Worm (Caenorhabditis elegans) whole organism, L1 larva: ENCODE data around the gene sma-10.

Experiments used
- C04F5.9 ChIP-seq: sonication (generic microtip); optimal IDR thresholded peaks from 2 replicates; lab custom pipeline; 2016; ENCODE audit warnings: missing genetic modification characterization, missing compliant biosample characterization
- C16A3.4 ChIP-seq: fragments of 150-350 bp; optimal IDR thresholded peaks from 2 replicates; lab custom pipeline; 2014; ENCODE audit warnings: missing biosample characterization, missing genetic modification characterization
- C34B4.2 ChIP-seq: sonication (generic microtip); optimal IDR thresholded peaks from 2 replicates; lab custom pipeline; 2017; ENCODE audit warnings: mild to moderate bottlenecking, missing genetic modification characterization, missing compliant biosample characterization
- aha-1 ChIP-seq: fragments of 150-350 bp; optimal IDR thresholded peaks from 2 replicates; lab custom pipeline; 2014; ENCODE audit warnings: missing biosample characterization, missing genetic modification characterization
- alr-1 ChIP-seq: fragments of 200-800 bp; sonication (Bioruptor generic); optimal IDR thresholded peaks from 2 replicates; lab custom pipeline; 2018; ENCODE audit warnings: borderline replicate concordance, mild to moderate bottlenecking, missing genetic modification characterization, missing compliant biosample characterization
- aly-2 ChIP-seq: fragments of 150-350 bp; optimal IDR thresholded peaks from 2 replicates; lab custom pipeline; 2014; ENCODE audit warnings: missing biosample characterization, missing genetic modification characterization
- blmp-1 ChIP-seq: fragments of 150-350 bp; optimal IDR thresholded peaks from 2 replicates; lab custom pipeline; 2014; ENCODE audit warnings: missing biosample characterization, missing genetic modification characterization
- ceh-63 ChIP-seq: fragments of 200-800 bp; sonication (Bioruptor generic); optimal IDR thresholded peaks from 2 replicates; lab custom pipeline; 2018; ENCODE audit warnings: mild to moderate bottlenecking, missing genetic modification characterization, missing compliant biosample characterization
- ceh-8 ChIP-seq: fragments of 200-800 bp; sonication (Bioruptor generic); optimal IDR thresholded peaks from 2 replicates; lab custom pipeline; 2018; ENCODE audit warnings: mild to moderate bottlenecking, missing genetic modification characterization, moderate library complexity, missing compliant biosample characterization
- ceh-90 ChIP-seq: sonication (generic microtip); optimal IDR thresholded peaks from 2 replicates; lab custom pipeline; 2016; ENCODE audit warnings: missing genetic modification characterization, missing compliant biosample characterization
- ces-1 ChIP-seq: fragments of 150-350 bp; optimal IDR thresholded peaks from 2 replicates; lab custom pipeline; 2014; ENCODE audit warnings: missing biosample characterization, missing genetic modification reagents, missing genetic modification characterization
- dpl-1 ChIP-seq, 3 experiments: fragments of 150-350 bp in 2 of 3; sonication (generic microtip) in 1 of 3; optimal IDR thresholded peaks; 2 replicates each; lab custom pipeline; 2014 to 2017; ENCODE audit warnings: missing biosample characterization in 3 of 3, missing genetic modification characterization in 3 of 3, missing genetic modification reagents in 3 of 3
- dsc-1 ChIP-seq: sonication (generic microtip); optimal IDR thresholded peaks from 2 replicates; lab custom pipeline; 2016; ENCODE audit warnings: mild to moderate bottlenecking, missing genetic modification characterization, missing compliant biosample characterization
- efl-3 ChIP-seq: fragments of 200-800 bp; sonication (Bioruptor generic); optimal IDR thresholded peaks from 2 replicates; lab custom pipeline; 2018; ENCODE audit warnings: mild to moderate bottlenecking, missing genetic modification characterization, missing compliant biosample characterization
- egl-27 ChIP-seq, 2 experiments: fragments of 150-350 bp in 1 of 2; sonication (generic microtip); optimal IDR thresholded peaks; 3 replicates each; lab custom pipeline; 2017 to 2018; ENCODE audit warnings: missing biosample characterization in 2 of 2, missing genetic modification characterization in 2 of 2, missing genetic modification reagents in 2 of 2
- elt-2 ChIP-seq: sonication (generic microtip); optimal IDR thresholded peaks from 2 replicates; lab custom pipeline; 2016; ENCODE audit warnings: missing genetic modification characterization, mild to moderate bottlenecking, inconsistent platforms, missing compliant biosample characterization, missing genetic modification reagents
- elt-3 ChIP-seq, 6 experiments: fragments of 150-350 bp in 1 of 6; sonication (generic microtip); optimal IDR thresholded peaks; 2 replicates each; lab custom pipeline; 2017 to 2018; ENCODE audit warnings: missing biosample characterization in 6 of 6, missing genetic modification characterization in 6 of 6, inconsistent platforms in 1 of 6
- fkh-10 ChIP-seq: sonication (generic microtip); optimal IDR thresholded peaks from 2 replicates; lab custom pipeline; 2017; ENCODE audit warnings: missing biosample characterization, missing genetic modification reagents, missing genetic modification characterization
- fkh-4 ChIP-seq: sonication (generic microtip); optimal IDR thresholded peaks from 2 replicates; lab custom pipeline; 2016; ENCODE audit warnings: missing compliant biosample characterization, missing genetic modification characterization, borderline replicate concordance
- fkh-8 ChIP-seq: sonication (generic microtip); optimal IDR thresholded peaks from 2 replicates; lab custom pipeline; 2016; ENCODE audit warnings: mild to moderate bottlenecking, missing genetic modification characterization, missing compliant biosample characterization
- hlh-17 ChIP-seq: fragments of 200-800 bp; sonication (Bioruptor generic); optimal IDR thresholded peaks from 2 replicates; lab custom pipeline; 2018; ENCODE audit warnings: missing genetic modification characterization, mild to moderate bottlenecking, missing compliant biosample characterization, moderate library complexity, borderline replicate concordance
- irx-1 ChIP-seq: sonication (generic microtip); optimal IDR thresholded peaks from 2 replicates; lab custom pipeline; 2016; ENCODE audit warnings: missing genetic modification characterization, missing compliant biosample characterization
- isw-1 ChIP-seq: fragments of 200-800 bp; sonication (Bioruptor generic); IDR thresholded peaks from 2 replicates; pipeline ENCODE4 v1.3.6; 2022; ENCODE audit warnings: missing genetic modification characterization, missing compliant biosample characterization
- jun-1 ChIP-seq: fragments of 150-350 bp; optimal IDR thresholded peaks from 2 replicates; lab custom pipeline; 2014; ENCODE audit warnings: missing biosample characterization, missing genetic modification reagents, missing genetic modification characterization
- lin-15B ChIP-seq: fragments of 150-350 bp; sonication (generic microtip); optimal IDR thresholded peaks from 3 replicates; lab custom pipeline; 2014; ENCODE audit warnings: missing biosample characterization, missing genetic modification characterization
- lin-39 ChIP-seq: fragments of 150-350 bp; optimal IDR thresholded peaks from 2 replicates; lab custom pipeline; 2014; ENCODE audit warnings: missing biosample characterization, missing genetic modification reagents, missing genetic modification characterization
- lir-3 ChIP-seq: sonication (generic microtip); optimal IDR thresholded peaks from 2 replicates; lab custom pipeline; 2016; ENCODE audit warnings: mild to moderate bottlenecking, missing genetic modification characterization, moderate library complexity, missing compliant biosample characterization; ENCODE audit not compliant: poor library complexity
- mab-9 ChIP-seq: fragments of 200-800 bp; sonication (Bioruptor generic); IDR thresholded peaks from 2 replicates; pipeline ENCODE4 v1.3.6; 2022; ENCODE audit warnings: missing genetic modification reagents, missing genetic modification characterization, missing compliant biosample characterization
- mef-2 ChIP-seq: fragments of 150-350 bp; optimal IDR thresholded peaks from 2 replicates; lab custom pipeline; 2014; ENCODE audit warnings: missing biosample characterization, missing genetic modification characterization
- mep-1 ChIP-seq: fragments of 150-350 bp; optimal IDR thresholded peaks from 2 replicates; lab custom pipeline; 2014; ENCODE audit warnings: missing biosample characterization, missing genetic modification characterization
- nhr-20 ChIP-seq: sonication (generic microtip); optimal IDR thresholded peaks from 2 replicates; lab custom pipeline; 2016; ENCODE audit warnings: mild to moderate bottlenecking, missing genetic modification characterization, missing compliant biosample characterization
- nhr-237 ChIP-seq: fragments of 150-350 bp; optimal IDR thresholded peaks from 2 replicates; lab custom pipeline; 2014; ENCODE audit warnings: missing biosample characterization, missing genetic modification characterization
- nhr-71 ChIP-seq: sonication (generic microtip); optimal IDR thresholded peaks from 2 replicates; lab custom pipeline; 2016; ENCODE audit warnings: mild to moderate bottlenecking, missing genetic modification characterization, moderate library complexity, missing compliant biosample characterization
- nhr-76 ChIP-seq: sonication (generic microtip); optimal IDR thresholded peaks from 2 replicates; lab custom pipeline; 2017; ENCODE audit warnings: missing biosample characterization, missing genetic modification characterization
- nhr-84 ChIP-seq: sonication (generic microtip); optimal IDR thresholded peaks from 2 replicates; lab custom pipeline; 2017; ENCODE audit warnings: missing biosample characterization, missing genetic modification characterization
- nhr-85 ChIP-seq: sonication (generic microtip); peaks from one replicate; lab custom pipeline; 2016; ENCODE audit warnings: missing genetic modification characterization, inconsistent platforms, missing compliant biosample characterization
- nhr-90 ChIP-seq: sonication (generic microtip); optimal IDR thresholded peaks from 2 replicates; lab custom pipeline; 2016; ENCODE audit warnings: mild to moderate bottlenecking, missing genetic modification characterization, missing compliant biosample characterization; ENCODE audit not compliant: poor library complexity
- pag-3 ChIP-seq: sonication (generic microtip); optimal IDR thresholded peaks from 2 replicates; lab custom pipeline; 2017; ENCODE audit warnings: missing genetic modification characterization, mild to moderate bottlenecking, missing compliant biosample characterization, antibody characterized with exemption, borderline replicate concordance; ENCODE audit not compliant: insufficient read depth
- pax-3 ChIP-seq: fragments of 200-800 bp; sonication (Bioruptor generic); optimal IDR thresholded peaks from 2 replicates; lab custom pipeline; 2018; ENCODE audit warnings: mild to moderate bottlenecking, missing genetic modification characterization, moderate library complexity, missing compliant biosample characterization
- pqm-1 ChIP-seq: sonication (generic microtip); optimal IDR thresholded peaks from 3 replicates; lab custom pipeline; 2017; ENCODE audit warnings: missing biosample characterization, missing genetic modification characterization
- rnt-1 ChIP-seq: sonication (generic microtip); optimal IDR thresholded peaks from 2 replicates; lab custom pipeline; 2016; ENCODE audit warnings: mild to moderate bottlenecking, missing genetic modification characterization, moderate library complexity, missing compliant biosample characterization
- snpc-4 ChIP-seq: fragments of 150-350 bp; optimal IDR thresholded peaks from 2 replicates; lab custom pipeline; 2014; ENCODE audit warnings: missing biosample characterization, missing genetic modification characterization
- sox-4 ChIP-seq: sonication (generic microtip); optimal IDR thresholded peaks from 2 replicates; lab custom pipeline; 2016; ENCODE audit warnings: missing genetic modification characterization, missing compliant biosample characterization
- sptf-1 ChIP-seq: fragments of 150-350 bp; optimal IDR thresholded peaks from 2 replicates; lab custom pipeline; 2014; ENCODE audit warnings: missing biosample characterization, missing genetic modification characterization
- sup-37 ChIP-seq: fragments of 200-800 bp; sonication (Bioruptor generic); optimal IDR thresholded peaks from 2 replicates; lab custom pipeline; 2018; ENCODE audit warnings: mild to moderate bottlenecking, missing genetic modification characterization, missing compliant biosample characterization
- swsn-7 ChIP-seq: sonication (generic microtip); optimal IDR thresholded peaks from 2 replicates; lab custom pipeline; 2016; ENCODE audit warnings: missing genetic modification characterization, missing compliant biosample characterization
- unc-130 ChIP-seq: fragments of 150-350 bp; optimal IDR thresholded peaks from 2 replicates; lab custom pipeline; 2017; ENCODE audit warnings: missing biosample characterization, missing genetic modification characterization, inconsistent platforms
- unc-62 ChIP-seq: fragments of 150-350 bp; optimal IDR thresholded peaks from 2 replicates; lab custom pipeline; 2014; ENCODE audit warnings: missing biosample characterization, missing genetic modification reagents, missing genetic modification characterization
- unc-98 ChIP-seq: fragments of 200-800 bp; sonication (Bioruptor generic); IDR thresholded peaks from 2 replicates; pipeline ENCODE4 v1.3.6; 2022; ENCODE audit warnings: missing genetic modification characterization, missing compliant biosample characterization
- vab-15 ChIP-seq: sonication (generic microtip); optimal IDR thresholded peaks from 2 replicates; lab custom pipeline; 2017; ENCODE audit warnings: missing genotype, mild to moderate bottlenecking, missing genetic modification characterization, missing compliant biosample characterization
- xbp-1 ChIP-seq: sonication (generic microtip); optimal IDR thresholded peaks from 2 replicates; lab custom pipeline; 2016; ENCODE audit warnings: missing genetic modification characterization, missing compliant biosample characterization
- zag-1 ChIP-seq: fragments of 150-350 bp; optimal IDR thresholded peaks from 2 replicates; lab custom pipeline; 2014; ENCODE audit warnings: missing biosample characterization, missing genetic modification characterization
- zip-4 ChIP-seq: fragments of 200-800 bp; sonication (Bioruptor generic); optimal IDR thresholded peaks from 2 replicates; lab custom pipeline; 2018; ENCODE audit warnings: mild to moderate bottlenecking, missing genetic modification characterization, moderate library complexity, missing compliant biosample characterization

Gene sma-10

ce11 chrIV:274185-274584 is at the start of gene sma-10:
Gene sma-10 (plus strand): TSS chrIV:274420.
- TF ChIP-seq alr-1 (tag; lab: Kevin White, UChicago) = no peak
- TF ChIP-seq fkh-4 = no peak
- peak; percentile 68 for TF ChIP-seq nhr-20 (tag; lab: Kevin White, UChicago)
- no peak for TF ChIP-seq efl-3
- peak; percentile 61 for TF ChIP-seq nhr-71 (tag; lab: Kevin White, UChicago)
- no peak for TF ChIP-seq hlh-17 (GFP tag; lab: Kevin White, UChicago)
- TF ChIP-seq lin-39 = no peak
- TF ChIP-seq vab-15 (tag; lab: Kevin White, UChicago) = no peak
- TF ChIP-seq mab-9 (GFP tag; lab: Robert Waterston, UW) = no peak
- no peak for TF ChIP-seq ceh-90 (tag; lab: Kevin White, UChicago)
- TF ChIP-seq zag-1 (tag; lab: Kevin White, UChicago) = no peak
- TF ChIP-seq fkh-8 (tag; lab: Kevin White, UChicago) = no peak
- TF ChIP-seq xbp-1 (tag; lab: Kevin White, UChicago) = no peak
- TF ChIP-seq unc-130 (tag; lab: Kevin White, UChicago) = no peak
- TF ChIP-seq egl-27 (tag; optimal IDR thresholded peaks at IDR 0.05; lab: Kevin White, UChicago) = no peak
- no peak for TF ChIP-seq sptf-1 (tag; lab: Kevin White, UChicago)
- no peak for TF ChIP-seq unc-62 (GFP tag; lab: Kevin White, UChicago)
- TF ChIP-seq dsc-1 = no peak
- no peak for TF ChIP-seq ceh-63 (GFP tag; lab: Kevin White, UChicago)
- peak; percentile 35 for TF ChIP-seq jun-1
- TF ChIP-seq pax-3 (tag; lab: Kevin White, UChicago) = no peak
- TF ChIP-seq lin-15B = no peak
- no peak for TF ChIP-seq unc-98 (GFP tag; lab: Robert Waterston, UW)
- peak; percentile 67 for TF ChIP-seq nhr-90
- TF ChIP-seq C34B4.2 (tag; lab: Kevin White, UChicago) = no peak
- TF ChIP-seq pqm-1 = peak; percentile 71
- TF ChIP-seq C04F5.9 (tag; lab: Kevin White, UChicago) = no peak
- TF ChIP-seq ceh-8 = no peak
- no peak for TF ChIP-seq pag-3 (tag; lab: Kevin White, UChicago)
- TF ChIP-seq nhr-84 (tag; lab: Kevin White, UChicago) = no peak
- TF ChIP-seq fkh-10 (GFP tag; lab: Kevin White, UChicago) = no peak
- no peak for TF ChIP-seq swsn-7 (tag; lab: Kevin White, UChicago)
- peak; percentile 28 for TF ChIP-seq mep-1 (tag; lab: Kevin White, UChicago)
- TF ChIP-seq zip-4 (GFP tag; lab: Kevin White, UChicago) = no peak
- TF ChIP-seq aha-1 (tag; lab: Kevin White, UChicago) = no peak
- peak; percentile 9 for TF ChIP-seq nhr-85 (tag; lab: Kevin White, UChicago)
- TF ChIP-seq nhr-76 (tag; lab: Kevin White, UChicago) = no peak
- TF ChIP-seq lir-3 (tag; lab: Kevin White, UChicago) = no peak
- no peak for TF ChIP-seq sox-4
- TF ChIP-seq C16A3.4 (tag; lab: Kevin White, UChicago) = no peak
- TF ChIP-seq dpl-1 (GFP tag; optimal IDR thresholded peaks at IDR 0.05; lab: Kevin White, UChicago) = peak in 2 of 3 experiments; percentile 7 to 21
- peak; percentile 91 for TF ChIP-seq elt-2
- no peak for TF ChIP-seq snpc-4 (tag; lab: Kevin White, UChicago)
- no peak for TF ChIP-seq irx-1
- no peak for TF ChIP-seq nhr-237
- TF ChIP-seq mef-2 (tag; lab: Kevin White, UChicago) = no peak
- TF ChIP-seq blmp-1 (tag; lab: Kevin White, UChicago) = peak; percentile 63
- no peak for TF ChIP-seq rnt-1 (tag; lab: Kevin White, UChicago)
- no peak for TF ChIP-seq ces-1 (GFP tag; lab: Kevin White, UChicago)
- TF ChIP-seq elt-3 (tag; optimal IDR thresholded peaks at IDR 0.05; lab: Kevin White, UChicago) = peak in 4 of 6 experiments; percentile 23 to 91 (median 56)
- TF ChIP-seq isw-1 (GFP tag; lab: Robert Waterston, UW) = no peak
- no peak for TF ChIP-seq sup-37
- TF ChIP-seq aly-2 = no peak
